Worm (Caenorhabditis elegans): ENCODE measurements around the gene F34D10.9.

DNA sequence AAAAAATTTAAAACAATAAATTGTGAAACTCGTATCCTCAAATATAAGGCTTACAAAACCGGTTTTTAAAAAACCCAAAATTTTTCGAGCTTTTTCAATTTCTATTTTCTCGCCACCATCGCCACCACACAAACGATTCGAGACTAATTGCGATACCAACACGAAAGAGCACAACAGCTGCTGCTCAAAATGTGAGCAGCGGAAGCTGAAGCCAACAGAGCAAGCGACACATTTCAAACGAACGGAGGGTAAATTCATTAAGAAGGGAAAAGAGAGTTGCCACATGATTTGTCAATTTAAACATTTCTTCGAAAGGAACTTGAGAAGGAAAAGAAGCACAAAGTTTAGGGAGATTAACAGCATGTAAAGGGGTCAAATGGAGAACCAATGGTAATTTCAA, 50.3 kb downstream of the F34D10.9 start:
- no peak for TF ChIP-seq hmg-4 (GFP tag; optimal IDR thresholded peaks at IDR 0.05)
- TF ChIP-seq tra-4 (tag; optimal IDR thresholded peaks at IDR 0.05), result no peak
- TF ChIP-seq aly-1 (tag; optimal IDR thresholded peaks at IDR 0.05), result no peak
- TF ChIP-seq ama-1 (optimal IDR thresholded peaks at IDR 0.05), result no peak
- no peak for TF ChIP-seq pes-1 (GFP tag; IDR thresholded peaks at IDR 0.05)
- no peak for TF ChIP-seq hmbx-1 (tag; optimal IDR thresholded peaks at IDR 0.05)
- TF ChIP-seq flt-1 (GFP tag; IDR thresholded peaks at IDR 0.05), result no peak
- no peak for TF ChIP-seq tbx-37 (GFP tag; conservative IDR thresholded peaks at IDR 0.05)
- TF ChIP-seq scrt-1 (GFP tag; IDR thresholded peaks at IDR 0.05), result no peak
- no peak for TF ChIP-seq B0310.2 (tag; optimal IDR thresholded peaks at IDR 0.05)
- TF ChIP-seq sea-1 (GFP tag; conservative IDR thresholded peaks at IDR 0.05), result no peak
- TF ChIP-seq hnd-1 (tag; optimal IDR thresholded peaks at IDR 0.05), result no peak
